Worm (Caenorhabditis elegans) whole organism, L1 larva: ENCODE data around the gene F53C3.7.
A peak's percentile ranks its signal among the peaks of the same experiment; 100 is the strongest.

Experiments
- C34B4.2 ChIP-seq: sonication (generic microtip); optimal IDR thresholded peaks from 2 replicates; lab custom pipeline; 2017; ENCODE audit warnings: mild to moderate bottlenecking, missing genetic modification characterization, missing compliant biosample characterization
- F16B12.6 ChIP-seq: fragments of 150-350 bp; optimal IDR thresholded peaks from 2 replicates; lab custom pipeline; 2014; ENCODE audit warnings: missing biosample characterization, missing genetic modification characterization
- Y116A8C.19 ChIP-seq: sonication (generic microtip); optimal IDR thresholded peaks from 2 replicates; lab custom pipeline; 2016; ENCODE audit warnings: missing compliant biosample characterization, missing genetic modification characterization, borderline replicate concordance
- aly-2 ChIP-seq: fragments of 150-350 bp; optimal IDR thresholded peaks from 2 replicates; lab custom pipeline; 2014; ENCODE audit warnings: missing biosample characterization, missing genetic modification characterization
- ceh-63 ChIP-seq: fragments of 200-800 bp; sonication (Bioruptor generic); optimal IDR thresholded peaks from 2 replicates; lab custom pipeline; 2018; ENCODE audit warnings: mild to moderate bottlenecking, missing genetic modification characterization, missing compliant biosample characterization
- ceh-90 ChIP-seq: sonication (generic microtip); optimal IDR thresholded peaks from 2 replicates; lab custom pipeline; 2016; ENCODE audit warnings: missing genetic modification characterization, missing compliant biosample characterization
- dpl-1 ChIP-seq, 3 experiments: fragments of 150-350 bp in 2 of 3; sonication (generic microtip) in 1 of 3; optimal IDR thresholded peaks; 2 replicates each; lab custom pipeline; 2014 to 2017; ENCODE audit warnings: missing biosample characterization in 3 of 3, missing genetic modification characterization in 3 of 3, missing genetic modification reagents in 3 of 3
- efl-1 ChIP-seq, 4 experiments: fragments of 150-350 bp; optimal IDR thresholded peaks in 3 of 4; peaks in 1 of 4; 1 replicate in 1 of 4; 2 replicates in 3 of 4; lab custom pipeline; 2014; ENCODE audit warnings: missing biosample characterization in 2 of 4, missing genetic modification characterization in 2 of 4, missing genetic modification reagents in 2 of 4
- egl-27 ChIP-seq, 2 experiments: fragments of 150-350 bp in 1 of 2; sonication (generic microtip); optimal IDR thresholded peaks; 3 replicates each; lab custom pipeline; 2017 to 2018; ENCODE audit warnings: missing biosample characterization in 2 of 2, missing genetic modification characterization in 2 of 2, missing genetic modification reagents in 2 of 2
- ets-5 ChIP-seq: fragments of 200-800 bp; sonication (Bioruptor generic); IDR thresholded peaks from 2 replicates; pipeline ENCODE4 v1.3.6; 2022; ENCODE audit warnings: missing genetic modification characterization, missing compliant biosample characterization
- fkh-4 ChIP-seq: sonication (generic microtip); optimal IDR thresholded peaks from 2 replicates; lab custom pipeline; 2016; ENCODE audit warnings: missing compliant biosample characterization, missing genetic modification characterization, borderline replicate concordance
- hlh-17 ChIP-seq: fragments of 200-800 bp; sonication (Bioruptor generic); optimal IDR thresholded peaks from 2 replicates; lab custom pipeline; 2018; ENCODE audit warnings: missing genetic modification characterization, mild to moderate bottlenecking, missing compliant biosample characterization, moderate library complexity, borderline replicate concordance
- hpl-2 ChIP-seq: fragments of 150-350 bp; optimal IDR thresholded peaks from 2 replicates; lab custom pipeline; 2014; ENCODE audit warnings: missing biosample characterization, missing genetic modification reagents, missing genetic modification characterization
- irx-1 ChIP-seq: sonication (generic microtip); optimal IDR thresholded peaks from 2 replicates; lab custom pipeline; 2016; ENCODE audit warnings: missing genetic modification characterization, missing compliant biosample characterization
- lir-3 ChIP-seq: sonication (generic microtip); optimal IDR thresholded peaks from 2 replicates; lab custom pipeline; 2016; ENCODE audit warnings: mild to moderate bottlenecking, missing genetic modification characterization, moderate library complexity, missing compliant biosample characterization; ENCODE audit not compliant: poor library complexity
- lsy-2 ChIP-seq, 2 experiments: fragments of 150-350 bp; optimal IDR thresholded peaks; 2 replicates each; lab custom pipeline; 2014; ENCODE audit warnings: missing biosample characterization in 2 of 2, missing genetic modification characterization in 2 of 2
- mab-9 ChIP-seq: fragments of 200-800 bp; sonication (Bioruptor generic); IDR thresholded peaks from 2 replicates; pipeline ENCODE4 v1.3.6; 2022; ENCODE audit warnings: missing genetic modification reagents, missing genetic modification characterization, missing compliant biosample characterization
- nhr-237 ChIP-seq: fragments of 150-350 bp; optimal IDR thresholded peaks from 2 replicates; lab custom pipeline; 2014; ENCODE audit warnings: missing biosample characterization, missing genetic modification characterization
- nhr-77 ChIP-seq: fragments of 150-350 bp; optimal IDR thresholded peaks from 2 replicates; lab custom pipeline; 2014; ENCODE audit warnings: missing biosample characterization, missing genetic modification characterization
- nhr-84 ChIP-seq: sonication (generic microtip); optimal IDR thresholded peaks from 2 replicates; lab custom pipeline; 2017; ENCODE audit warnings: missing biosample characterization, missing genetic modification characterization
- nhr-90 ChIP-seq: sonication (generic microtip); optimal IDR thresholded peaks from 2 replicates; lab custom pipeline; 2016; ENCODE audit warnings: mild to moderate bottlenecking, missing genetic modification characterization, missing compliant biosample characterization; ENCODE audit not compliant: poor library complexity
- pax-3 ChIP-seq: fragments of 200-800 bp; sonication (Bioruptor generic); optimal IDR thresholded peaks from 2 replicates; lab custom pipeline; 2018; ENCODE audit warnings: mild to moderate bottlenecking, missing genetic modification characterization, moderate library complexity, missing compliant biosample characterization
- snu-23 ChIP-seq: sonication (generic microtip); optimal IDR thresholded peaks from 2 replicates; lab custom pipeline; 2016; ENCODE audit warnings: missing genetic modification characterization, missing compliant biosample characterization
- sox-4 ChIP-seq: sonication (generic microtip); optimal IDR thresholded peaks from 2 replicates; lab custom pipeline; 2016; ENCODE audit warnings: missing genetic modification characterization, missing compliant biosample characterization
- sptf-1 ChIP-seq: fragments of 150-350 bp; optimal IDR thresholded peaks from 2 replicates; lab custom pipeline; 2014; ENCODE audit warnings: missing biosample characterization, missing genetic modification characterization
- sup-37 ChIP-seq: fragments of 200-800 bp; sonication (Bioruptor generic); optimal IDR thresholded peaks from 2 replicates; lab custom pipeline; 2018; ENCODE audit warnings: mild to moderate bottlenecking, missing genetic modification characterization, missing compliant biosample characterization
- tlp-1 ChIP-seq: fragments of 150-350 bp; optimal IDR thresholded peaks from 2 replicates; lab custom pipeline; 2014; ENCODE audit warnings: missing biosample characterization, missing genetic modification characterization
- unc-30 ChIP-seq: sonication (generic microtip); optimal IDR thresholded peaks from 2 replicates; lab custom pipeline; 2017; ENCODE audit warnings: missing biosample characterization, missing genetic modification characterization
- unc-62 ChIP-seq: fragments of 150-350 bp; optimal IDR thresholded peaks from 2 replicates; lab custom pipeline; 2014; ENCODE audit warnings: missing biosample characterization, missing genetic modification reagents, missing genetic modification characterization
- unc-98 ChIP-seq: fragments of 200-800 bp; sonication (Bioruptor generic); IDR thresholded peaks from 2 replicates; pipeline ENCODE4 v1.3.6; 2022; ENCODE audit warnings: missing genetic modification characterization, missing compliant biosample characterization
- vab-15 ChIP-seq: sonication (generic microtip); optimal IDR thresholded peaks from 2 replicates; lab custom pipeline; 2017; ENCODE audit warnings: missing genotype, mild to moderate bottlenecking, missing genetic modification characterization, missing compliant biosample characterization
- zip-4 ChIP-seq: fragments of 200-800 bp; sonication (Bioruptor generic); optimal IDR thresholded peaks from 2 replicates; lab custom pipeline; 2018; ENCODE audit warnings: mild to moderate bottlenecking, missing genetic modification characterization, moderate library complexity, missing compliant biosample characterization
- ztf-4 ChIP-seq: fragments of 150-350 bp; optimal IDR thresholded peaks from 2 replicates; lab custom pipeline; 2014; ENCODE audit warnings: missing biosample characterization, missing genetic modification characterization

F53C3.7 gene

DNA sequence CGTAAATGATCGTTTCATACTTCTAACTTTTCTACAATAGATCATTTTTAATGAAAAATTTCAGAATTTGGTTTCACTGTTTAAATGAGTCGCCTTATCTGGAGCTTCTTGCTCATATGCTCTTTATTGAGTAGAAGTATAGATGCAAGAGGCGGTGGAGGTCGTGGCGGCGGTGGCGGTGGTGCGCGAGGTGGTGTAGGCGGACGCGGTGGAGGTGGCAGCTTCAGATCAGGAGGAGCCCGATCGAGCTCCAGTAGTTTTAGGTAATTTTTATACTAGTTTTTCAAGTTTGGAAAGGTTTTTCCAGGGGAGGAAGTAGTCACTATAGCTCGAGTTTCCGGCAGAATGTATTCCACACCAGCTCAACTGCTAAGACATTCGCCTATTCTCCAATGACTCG lies 7.9 kb downstream of the F53C3.7 start, which contains the start of gene F53C3.3:
Gene F53C3.3, plus strand, starts transcription at position 59 of the 400 bp plus-strand sequence.
- TF ChIP-seq ets-5 (GFP tag; lab: Robert Waterston, UW): no peak
- TF ChIP-seq C34B4.2: no peak
- no peak for TF ChIP-seq nhr-84 (tag; lab: Kevin White, UChicago)
- TF ChIP-seq hlh-17 (GFP tag; lab: Kevin White, UChicago): no peak
- TF ChIP-seq, all 84 proteins: peak for 0

DNA sequence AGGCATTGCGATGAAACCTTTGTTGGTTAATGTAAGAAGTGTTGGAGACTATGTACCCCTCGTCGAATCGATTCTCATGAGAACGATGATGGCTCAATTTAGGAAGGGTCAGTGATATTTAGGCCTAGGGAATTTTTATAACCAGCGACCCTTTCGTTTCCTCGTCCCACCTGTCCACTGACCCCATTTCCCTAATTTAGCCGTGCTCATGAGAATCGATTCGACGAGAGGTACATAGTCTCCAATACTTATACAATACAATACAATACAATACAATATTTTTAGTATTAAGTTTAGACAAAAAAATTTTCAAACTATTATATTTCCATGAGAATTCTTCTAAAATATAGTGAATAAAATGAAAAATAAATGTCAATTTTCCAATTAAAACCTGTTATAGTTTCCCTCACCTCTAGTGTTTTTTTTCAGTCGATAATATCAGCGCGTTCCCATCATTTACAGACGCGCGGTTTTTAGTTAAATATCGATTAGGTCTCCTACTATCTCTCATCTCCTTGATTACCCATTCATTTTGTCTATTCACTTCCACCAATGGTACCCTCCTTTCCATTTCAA lies 11.8 kb downstream of the F53C3.7 start, which contains the start of the genes F53C3.11 and fbxb-103:
Gene F53C3.11, minus strand, starts transcription at position 101 of the 576 bp plus-strand sequence.
Gene fbxb-103, plus strand, starts transcription at position 526 of the 576 bp plus-strand sequence.
- no peak for TF ChIP-seq lsy-2 (tag; optimal IDR thresholded peaks at IDR 0.05; lab: Kevin White, UChicago)
- TF ChIP-seq zip-4 (GFP tag; lab: Kevin White, UChicago): no peak
- TF ChIP-seq ztf-4: no peak
- TF ChIP-seq ets-5 (GFP tag; lab: Robert Waterston, UW): no peak
- TF ChIP-seq tlp-1 (tag; lab: Kevin White, UChicago): no peak
- no peak for TF ChIP-seq snu-23 (GFP tag; lab: Kevin White, UChicago)

DNA sequence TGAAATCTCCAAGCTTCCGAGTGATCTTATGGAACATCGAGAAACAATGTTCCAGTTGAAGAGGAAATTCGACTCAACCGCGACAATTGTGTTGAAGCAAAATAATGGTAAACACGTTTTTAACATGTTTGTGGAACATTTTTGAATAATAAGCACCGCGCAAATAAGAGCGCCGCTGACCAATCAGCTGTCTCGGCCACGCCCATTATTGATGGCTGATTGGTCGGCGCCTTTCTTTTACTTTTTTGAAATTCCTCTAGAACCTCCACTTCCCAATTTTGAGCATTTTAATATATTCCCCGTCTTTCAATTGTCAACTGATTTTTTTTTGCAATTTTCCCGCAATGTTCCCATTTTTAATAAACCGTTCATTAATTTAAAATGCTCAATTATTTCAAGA lies 13.3 kb downstream of the F53C3.7 start:
- no peak for TF ChIP-seq lir-3 (tag; lab: Kevin White, UChicago)
- TF ChIP-seq sox-4 (tag; lab: Kevin White, UChicago): no peak
- no peak for TF ChIP-seq unc-62 (GFP tag; lab: Kevin White, UChicago)

DNA sequence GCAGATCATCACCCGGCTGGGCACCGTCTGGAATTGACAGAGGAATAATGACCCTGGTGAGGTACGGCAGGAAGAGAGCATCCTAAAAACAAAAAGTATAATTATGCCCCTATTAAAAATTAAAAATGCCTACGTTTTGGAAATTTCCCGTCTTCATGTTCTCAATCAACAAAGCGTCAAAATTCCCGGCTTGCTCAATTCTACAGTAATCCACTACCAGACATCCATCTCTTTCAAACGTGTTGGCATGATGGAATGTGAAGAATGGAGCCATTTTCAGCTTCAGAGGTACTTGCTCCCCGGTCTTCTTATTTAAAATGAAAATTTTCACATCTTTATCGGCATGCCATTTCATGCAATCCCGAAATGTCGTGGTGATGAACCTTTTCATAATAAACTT lies 14.4 kb downstream of the F53C3.7 start:
- TF ChIP-seq lsy-2 (tag; optimal IDR thresholded peaks at IDR 0.05; lab: Kevin White, UChicago) (no peak), ceh-90 (no peak), unc-30 (tag; lab: Kevin White, UChicago) (no peak), Y116A8C.19 (tag; lab: Kevin White, UChicago) (no peak), egl-27 (tag; optimal IDR thresholded peaks at IDR 0.05; lab: Kevin White, UChicago) (no peak), mab-9 (GFP tag; lab: Robert Waterston, UW) (no peak), irx-1 (tag; lab: Kevin White, UChicago) (no peak), sptf-1 (tag; lab: Kevin White, UChicago) (no peak), nhr-77 (tag; lab: Kevin White, UChicago) (no peak), F16B12.6 (tag; lab: Kevin White, UChicago) (no peak), unc-98 (GFP tag; lab: Robert Waterston, UW) (no peak), aly-2 (tag; lab: Kevin White, UChicago) (no peak), sup-37 (GFP tag; lab: Kevin White, UChicago) (no peak), vab-15 (tag; lab: Kevin White, UChicago) (no peak), pax-3 (tag; lab: Kevin White, UChicago) (no peak), hpl-2 (no peak), nhr-90 (tag; lab: Kevin White, UChicago) (no peak), fkh-4 (no peak), nhr-237 (tag; lab: Kevin White, UChicago) (no peak)

DNA sequence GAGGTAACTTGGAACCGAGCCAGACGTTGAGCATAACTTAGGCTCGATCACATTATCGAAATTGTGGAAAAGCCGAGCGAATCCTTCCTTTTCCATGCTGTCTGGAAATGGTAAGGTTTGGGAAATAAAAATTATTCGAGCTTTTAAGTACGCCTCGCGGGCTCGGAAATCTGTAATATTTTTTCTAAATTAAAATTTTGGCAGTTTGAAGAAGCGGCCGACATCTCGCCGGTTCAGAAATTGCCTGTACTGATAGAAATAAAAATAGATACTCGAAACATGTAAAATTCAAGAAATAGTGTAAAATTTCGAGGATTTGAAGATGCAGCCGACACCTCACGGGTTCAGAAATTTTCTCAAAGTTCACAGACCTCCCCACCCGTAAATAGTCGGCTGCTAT lies 15.9 kb downstream of the F53C3.7 start, which contains the start of gene bcmo-2:
Gene bcmo-2, minus strand, starts transcription at position 101 of the 400 bp plus-strand sequence.
- TF ChIP-seq nhr-237 (tag; lab: Kevin White, UChicago) (no peak), ceh-90 (no peak), dpl-1 (GFP tag; optimal IDR thresholded peaks at IDR 0.05; lab: Kevin White, UChicago) (no peak), efl-1 (optimal IDR thresholded peaks at IDR 0.05; lab: Kevin White, UChicago) (no peak), efl-1 (GFP tag; optimal IDR thresholded peaks at IDR 0.05 in 1 of 2; lab: Kevin White, UChicago) (peak in 1 of 2 experiments; percentile 69), ceh-63 (GFP tag; lab: Kevin White, UChicago) (no peak)
